Worm (Caenorhabditis elegans): ENCODE measurements around the gene ptr-20.

ptr-20 gene

ce11 chrII:15195346-15195745, 37.4 kb downstream of the ptr-20 start:
- TF ChIP-seq ceh-43 (GFP tag; optimal IDR thresholded peaks at IDR 0.05) (no peak), lin-32 (GFP tag; optimal IDR thresholded peaks at IDR 0.05) (no peak), mls-2 (tag; optimal IDR thresholded peaks at IDR 0.05) (no peak), nhr-12 (tag; optimal IDR thresholded peaks at IDR 0.05) (no peak), flh-1 (GFP tag; optimal IDR thresholded peaks at IDR 0.05) (no peak), lin-13 (tag; optimal IDR thresholded peaks at IDR 0.05) (no peak), ceh-83 (GFP tag; optimal IDR thresholded peaks at IDR 0.05) (no peak), drap-1 (GFP tag; optimal IDR thresholded peaks at IDR 0.05) (no peak), nhr-2 (tag; optimal IDR thresholded peaks at IDR 0.05) (no peak), ztf-11 (tag; optimal IDR thresholded peaks at IDR 0.05) (no peak), bed-3 (GFP tag; optimal IDR thresholded peaks at IDR 0.05) (no peak), ces-1 (GFP tag; optimal IDR thresholded peaks at IDR 0.05) (no peak), ceh-39 (tag; optimal IDR thresholded peaks at IDR 0.05) (no peak), nhr-76 (tag; optimal IDR thresholded peaks at IDR 0.05) (no peak), unc-39 (tag; optimal IDR thresholded peaks at IDR 0.05) (no peak), nhr-237 (tag; optimal IDR thresholded peaks at IDR 0.05) (no peak), elt-1 (tag; optimal IDR thresholded peaks at IDR 0.05; ENCODE audit: borderline replicate concordance, insufficient read depth) (no peak), sptf-1 (tag; optimal IDR thresholded peaks at IDR 0.05) (no peak), mep-1 (tag; optimal IDR thresholded peaks at IDR 0.05) (no peak)

DNA sequence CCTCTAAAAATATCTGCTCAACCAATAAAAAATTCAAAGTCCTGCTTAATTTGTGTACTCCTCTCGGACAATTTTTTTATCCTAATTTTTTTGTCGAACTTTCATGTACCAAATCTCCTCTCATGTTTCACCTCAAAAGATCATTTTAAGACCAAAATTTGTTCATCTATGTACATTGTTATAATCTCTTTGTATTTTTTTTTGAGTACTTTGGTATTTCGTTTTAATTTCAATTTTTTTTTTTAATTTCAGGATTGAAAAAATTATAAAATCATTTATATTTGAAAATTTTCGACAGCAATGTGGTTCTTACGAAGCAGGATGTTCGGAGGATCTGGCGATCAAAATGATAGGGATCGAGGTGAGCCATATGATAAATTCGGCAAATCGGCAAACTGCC, 38.5 kb downstream of the ptr-20 start, which contains the start of gene spsb-1:
Gene spsb-1 (plus strand): TSS at position 301 of the 400 bp plus-strand sequence.
- TF ChIP-seq elt-1 (tag; optimal IDR thresholded peaks at IDR 0.05; ENCODE audit: borderline replicate concordance, insufficient read depth) = no peak
- no peak for TF ChIP-seq ham-2 (GFP tag; optimal IDR thresholded peaks at IDR 0.05)
- TF ChIP-seq nhr-76 (tag; optimal IDR thresholded peaks at IDR 0.05) = no peak
- no peak for TF ChIP-seq unc-120 (tag; optimal IDR thresholded peaks at IDR 0.05; ENCODE audit: poor library complexity, severe bottlenecking)
- no peak for TF ChIP-seq ces-1 (GFP tag; optimal IDR thresholded peaks at IDR 0.05)
- no peak for TF ChIP-seq elt-3 (tag; optimal IDR thresholded peaks at IDR 0.05)
- TF ChIP-seq ceh-43 (GFP tag; optimal IDR thresholded peaks at IDR 0.05) = no peak
- no peak for TF ChIP-seq blmp-1 (tag; optimal IDR thresholded peaks at IDR 0.05)
- no peak for TF ChIP-seq sem-2 (GFP tag; optimal IDR thresholded peaks at IDR 0.05)
- TF ChIP-seq ztf-11 (tag; optimal IDR thresholded peaks at IDR 0.05) = no peak
- TF ChIP-seq M03D4.4 (tag; optimal IDR thresholded peaks at IDR 0.05) = no peak
- TF ChIP-seq lin-13 (tag; optimal IDR thresholded peaks at IDR 0.05) = no peak
- no peak for TF ChIP-seq zip-8 (tag; optimal IDR thresholded peaks at IDR 0.05)
- no peak for TF ChIP-seq nhr-28 (tag; optimal IDR thresholded peaks at IDR 0.05)
- no peak for TF ChIP-seq ceh-39 (tag; optimal IDR thresholded peaks at IDR 0.05)
- TF ChIP-seq nhr-12 (tag; optimal IDR thresholded peaks at IDR 0.05) = no peak
- no peak for TF ChIP-seq pha-4 (tag; optimal IDR thresholded peaks at IDR 0.05)
- no peak for TF ChIP-seq snpc-4 (tag; optimal IDR thresholded peaks at IDR 0.05)
- no peak for TF ChIP-seq mab-5 (tag; optimal IDR thresholded peaks at IDR 0.05)

DNA sequence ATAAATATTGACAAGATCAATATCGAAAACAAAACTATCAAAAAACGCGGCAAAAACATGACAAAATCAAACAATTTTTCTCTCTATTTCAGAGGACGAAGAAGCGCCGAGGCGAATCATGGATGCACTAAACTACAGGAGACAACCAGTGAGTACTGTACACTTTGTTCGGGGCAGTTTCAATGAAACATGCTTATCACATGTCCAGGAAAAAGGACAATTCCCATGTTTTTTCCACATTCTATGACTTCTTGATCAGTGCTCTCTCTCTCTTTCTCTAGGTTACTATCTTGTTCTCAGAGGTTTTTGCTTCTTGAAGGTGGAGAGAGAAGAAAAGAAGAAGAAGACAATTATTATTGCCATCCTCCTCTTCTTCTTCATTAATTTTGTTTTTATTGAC, 39.5 kb downstream of the ptr-20 start:
- TF ChIP-seq zip-8 (tag; optimal IDR thresholded peaks at IDR 0.05) = no peak
- no peak for TF ChIP-seq ham-2 (GFP tag; optimal IDR thresholded peaks at IDR 0.05)
- no peak for TF ChIP-seq flh-1 (GFP tag; optimal IDR thresholded peaks at IDR 0.05)
- no peak for TF ChIP-seq snpc-4 (tag; optimal IDR thresholded peaks at IDR 0.05)

DNA sequence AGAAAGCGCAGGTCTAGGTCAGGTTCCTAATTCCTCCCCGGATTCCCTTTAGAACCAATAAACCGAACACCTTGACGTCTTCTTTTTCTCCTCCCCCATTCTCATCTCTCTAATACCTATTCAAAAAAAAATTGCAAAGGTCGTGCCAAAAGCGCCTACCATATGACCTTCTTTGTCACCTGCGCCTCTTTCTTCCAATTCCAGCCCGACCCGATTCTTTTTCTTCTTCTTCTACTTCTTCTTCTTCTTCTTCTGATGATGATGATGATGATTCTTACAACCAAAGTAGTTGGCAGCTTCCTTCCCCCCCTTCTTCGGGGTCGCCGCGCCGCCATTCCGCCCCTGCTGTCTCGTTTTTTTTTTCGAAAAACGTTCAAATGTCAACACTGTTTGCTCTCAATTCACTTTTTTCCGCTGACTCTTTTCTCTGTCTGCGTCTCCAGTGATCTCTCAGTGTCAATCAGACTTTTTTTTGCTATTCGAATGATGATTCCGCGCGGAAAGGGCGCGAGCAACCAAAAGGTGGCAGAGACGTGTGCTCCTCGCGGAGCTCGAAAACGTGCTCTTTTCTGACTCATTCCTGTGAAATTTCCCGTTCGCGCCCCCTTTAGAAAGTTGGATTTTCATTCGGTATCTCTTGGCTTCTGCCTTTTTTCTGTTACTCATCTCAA, 45.6 kb downstream of the ptr-20 start:
- no peak for TF ChIP-seq nhr-28 (tag; optimal IDR thresholded peaks at IDR 0.05)
- TF ChIP-seq ztf-11 (tag; optimal IDR thresholded peaks at IDR 0.05) = no peak
- TF ChIP-seq M03D4.4 (tag; optimal IDR thresholded peaks at IDR 0.05) = no peak
- TF ChIP-seq sem-2 (GFP tag; optimal IDR thresholded peaks at IDR 0.05) = no peak
- TF ChIP-seq zip-8 (tag; optimal IDR thresholded peaks at IDR 0.05) = no peak
- TF ChIP-seq lin-13 (tag; optimal IDR thresholded peaks at IDR 0.05) = no peak
- no peak for TF ChIP-seq bed-3 (GFP tag; optimal IDR thresholded peaks at IDR 0.05)
- TF ChIP-seq elt-3 (tag; optimal IDR thresholded peaks at IDR 0.05) = no peak
- no peak for TF ChIP-seq ces-1 (GFP tag; optimal IDR thresholded peaks at IDR 0.05)
- TF ChIP-seq elt-1 (tag; optimal IDR thresholded peaks at IDR 0.05; ENCODE audit: borderline replicate concordance, insufficient read depth) = no peak
- no peak for TF ChIP-seq ceh-39 (tag; optimal IDR thresholded peaks at IDR 0.05)
- no peak for TF ChIP-seq flh-1 (GFP tag; optimal IDR thresholded peaks at IDR 0.05)
- no peak for TF ChIP-seq mab-5 (tag; optimal IDR thresholded peaks at IDR 0.05)
- no peak for TF ChIP-seq unc-39 (tag; optimal IDR thresholded peaks at IDR 0.05)
- TF ChIP-seq snpc-4 (tag; optimal IDR thresholded peaks at IDR 0.05) = no peak
- no peak for TF ChIP-seq unc-120 (tag; optimal IDR thresholded peaks at IDR 0.05; ENCODE audit: poor library complexity, severe bottlenecking)

Data from whole organism, mixed stage, embryonic.